Worm (Caenorhabditis elegans): ENCODE measurements around the gene sbds-1.

- no peak for TF ChIP-seq T26A5.8 (tag; optimal IDR thresholded peaks at IDR 0.05)
- no peak for TF ChIP-seq Y79H2A.3 (GFP tag; conservative IDR thresholded peaks at IDR 0.05)
- TF ChIP-seq nhr-120 (GFP tag; IDR thresholded peaks at IDR 0.05) = no peak
- no peak for TF ChIP-seq egrh-3 (GFP tag; IDR thresholded peaks at IDR 0.05)
- TF ChIP-seq K12H6.12 (tag; optimal IDR thresholded peaks at IDR 0.05) = no peak
- no peak for TF ChIP-seq egl-18 (GFP tag; IDR thresholded peaks at IDR 0.05)
- no peak for TF ChIP-seq tbx-9 (tag; optimal IDR thresholded peaks at IDR 0.05; ENCODE audit: borderline replicate concordance)
- TF ChIP-seq bed-1 (GFP tag; IDR thresholded peaks at IDR 0.05) = no peak
- no peak for TF ChIP-seq xnd-1 (tag; optimal IDR thresholded peaks at IDR 0.05)
- TF ChIP-seq nhr-90 (tag; optimal IDR thresholded peaks at IDR 0.05) = no peak
- TF ChIP-seq fkh-3 (tag; optimal IDR thresholded peaks at IDR 0.05) = no peak
- TF ChIP-seq ama-1 (optimal IDR thresholded peaks at IDR 0.05) = no peak
- no peak for TF ChIP-seq ama-1 (GFP tag; optimal IDR thresholded peaks at IDR 0.05)
Observed at ce11 chrIII:598687-599086, 39.5 kb downstream of the sbds-1 start, which contains the start of gene Y55B1AR.2.
